Worm (Caenorhabditis elegans) whole organism, young adult: ENCODE results near the gene mpk-1.

ENCODE experiments used
- F22D6.2 ChIP-seq: sonication (generic microtip); optimal IDR thresholded peaks from 2 replicates; lab custom pipeline; 2016; ENCODE audit warnings: mild to moderate bottlenecking, missing genetic modification characterization, missing compliant biosample characterization
- T26A5.8 ChIP-seq: sonication (generic microtip); optimal IDR thresholded peaks from 2 replicates; lab custom pipeline; 2016; ENCODE audit warnings: missing genetic modification characterization, missing compliant biosample characterization
- akir-1 ChIP-seq: fragments of 200-800 bp; sonication (Bioruptor generic); optimal IDR thresholded peaks from 2 replicates; lab custom pipeline; 2018; ENCODE audit warnings: mild to moderate bottlenecking, missing genetic modification characterization, moderate library complexity, missing compliant biosample characterization
- ama-1 ChIP-seq, 3 experiments: fragments of 150-350 bp in 1 of 3; sonication (generic microtip) in 2 of 3; optimal IDR thresholded peaks; 2 replicates each; lab custom pipeline; 2014 to 2018; ENCODE audit warnings: missing biosample characterization in 2 of 3, missing genetic modification characterization in 2 of 3, missing genetic modification reagents in 2 of 3
- ccch-3 ChIP-seq: fragments of 200-800 bp; sonication (Bioruptor generic); optimal IDR thresholded peaks from 2 replicates; lab custom pipeline; 2018; ENCODE audit warnings: mild to moderate bottlenecking, missing genetic modification characterization, missing compliant biosample characterization
- dpl-1 ChIP-seq: fragments of 150-350 bp; optimal IDR thresholded peaks from 2 replicates; lab custom pipeline; 2014; ENCODE audit warnings: missing biosample characterization, missing genetic modification reagents, missing genetic modification characterization
- egrh-3 ChIP-seq: fragments of 200-800 bp; sonication (Bioruptor generic); IDR thresholded peaks from 2 replicates; pipeline ENCODE4 v1.3.6; 2022; ENCODE audit warnings: missing genetic modification reagents, missing genetic modification characterization, missing compliant biosample characterization
- lag-1 ChIP-seq: fragments of 200-800 bp; sonication (Bioruptor generic); IDR thresholded peaks from 2 replicates; pipeline ENCODE4 v1.3.6; 2022; ENCODE audit warnings: missing genetic modification reagents, missing genetic modification characterization, missing compliant biosample characterization
- mxl-1 ChIP-seq: sonication (generic microtip); optimal IDR thresholded peaks from 2 replicates; lab custom pipeline; 2016; ENCODE audit warnings: missing genetic modification characterization, missing compliant biosample characterization
- nhr-27 ChIP-seq: fragments of 200-800 bp; sonication (Bioruptor generic); optimal IDR thresholded peaks from 2 replicates; lab custom pipeline; 2018; ENCODE audit warnings: mild to moderate bottlenecking, missing genetic modification characterization, moderate library complexity, missing compliant biosample characterization
- snpc-4 ChIP-seq, 5 experiments: fragments of 150-350 bp in 1 of 5; sonication (generic microtip) in 4 of 5; optimal IDR thresholded peaks; 2 replicates each; lab custom pipeline; 2014 to 2018; ENCODE audit warnings: missing genetic modification characterization in 5 of 5, missing biosample characterization in 3 of 5, antibody characterized with exemption in 2 of 5, mild to moderate bottlenecking in 2 of 5, missing compliant biosample characterization in 2 of 5, missing genotype in 2 of 5, moderate library complexity in 2 of 5, missing genetic modification reagents in 1 of 5
- tbx-9 ChIP-seq: sonication (generic microtip); optimal IDR thresholded peaks from 2 replicates; lab custom pipeline; 2016; ENCODE audit warnings: borderline replicate concordance, missing genetic modification characterization, inconsistent platforms, missing compliant biosample characterization
- unc-62 ChIP-seq: fragments of 150-350 bp; optimal IDR thresholded peaks from 2 replicates; lab custom pipeline; 2014; ENCODE audit warnings: missing biosample characterization, missing genetic modification reagents, missing genetic modification characterization
- zfh-2 ChIP-seq: fragments of 200-800 bp; sonication (Bioruptor generic); conservative IDR thresholded peaks from 2 replicates; pipeline ENCODE4 v1.3.6; 2022; ENCODE audit warnings: missing genetic modification reagents, missing genetic modification characterization, missing compliant biosample characterization

- TF ChIP-seq zfh-2 (GFP tag; lab: Robert Waterston, UW): no peak
- TF ChIP-seq snpc-4 (GFP tag; optimal IDR thresholded peaks at IDR 0.05; lab: Kevin White, UChicago): no peak
- no peak for TF ChIP-seq snpc-4 (tag; optimal IDR thresholded peaks at IDR 0.05; lab: Kevin White, UChicago)
- no peak for TF ChIP-seq tbx-9 (tag; lab: Kevin White, UChicago)
- no peak for TF ChIP-seq nhr-27 (tag; lab: Kevin White, UChicago)
- no peak for TF ChIP-seq ccch-3 (GFP tag; lab: Kevin White, UChicago)
- TF ChIP-seq mxl-1 (tag; lab: Kevin White, UChicago): no peak
- TF ChIP-seq egrh-3 (GFP tag; lab: Robert Waterston, UW): no peak
- TF ChIP-seq T26A5.8 (tag; lab: Kevin White, UChicago): no peak
- no peak for TF ChIP-seq ama-1 (optimal IDR thresholded peaks at IDR 0.05; lab: Kevin White, UChicago)
- no peak for TF ChIP-seq ama-1 (GFP tag; optimal IDR thresholded peaks at IDR 0.05; lab: Kevin White, UChicago)
- TF ChIP-seq akir-1 (GFP tag; lab: Kevin White, UChicago): no peak
- TF ChIP-seq unc-62 (GFP tag; lab: Kevin White, UChicago): no peak
- no peak for TF ChIP-seq F22D6.2 (tag; lab: Kevin White, UChicago)
- no peak for TF ChIP-seq lag-1
- TF ChIP-seq dpl-1 (GFP tag; lab: Kevin White, UChicago): no peak
These were observed 41.1 kb downstream of the mpk-1 start, which contains the start of gene lars-1 for ce11 chrIII:4186751-4187309.
